Worm (Caenorhabditis elegans) whole organism, young adult: ENCODE data around the gene spp-27.

Experiments
- F37B4.10 ChIP-seq: fragments of 200-800 bp; sonication (Bioruptor generic); IDR thresholded peaks from 2 replicates; pipeline ENCODE4 v1.3.6; 2022; ENCODE audit warnings: missing genetic modification characterization, missing compliant biosample characterization
- F49E8.2 ChIP-seq: sonication (generic microtip); optimal IDR thresholded peaks from 3 replicates; lab custom pipeline; 2017; ENCODE audit warnings: missing genetic modification characterization, mild to moderate bottlenecking, missing compliant biosample characterization, antibody characterized with exemption, moderate library complexity; ENCODE audit not compliant: insufficient read depth
- T07F8.4 ChIP-seq: sonication (generic microtip); optimal IDR thresholded peaks from 2 replicates; lab custom pipeline; 2016; ENCODE audit warnings: mild to moderate bottlenecking, missing genetic modification characterization, moderate library complexity, missing compliant biosample characterization
- Y56A3A.18 ChIP-seq: fragments of 200-800 bp; sonication (Bioruptor generic); IDR thresholded peaks from 2 replicates; pipeline ENCODE4 v1.3.6; 2022; ENCODE audit warnings: missing genetic modification reagents, missing genetic modification characterization, missing compliant biosample characterization
- ccch-3 ChIP-seq: fragments of 200-800 bp; sonication (Bioruptor generic); optimal IDR thresholded peaks from 2 replicates; lab custom pipeline; 2018; ENCODE audit warnings: mild to moderate bottlenecking, missing genetic modification characterization, missing compliant biosample characterization
- efl-1 ChIP-seq: fragments of 150-350 bp; optimal IDR thresholded peaks from 2 replicates; lab custom pipeline; 2014; ENCODE audit warnings: missing biosample characterization, missing genetic modification reagents, missing genetic modification characterization
- egrh-3 ChIP-seq: fragments of 200-800 bp; sonication (Bioruptor generic); IDR thresholded peaks from 2 replicates; pipeline ENCODE4 v1.3.6; 2022; ENCODE audit warnings: missing genetic modification reagents, missing genetic modification characterization, missing compliant biosample characterization
- gei-17 ChIP-seq: fragments of 200-800 bp; sonication (Bioruptor generic); optimal IDR thresholded peaks from 2 replicates; lab custom pipeline; 2018; ENCODE audit warnings: mild to moderate bottlenecking, missing genetic modification characterization, missing compliant biosample characterization
- hrde-1 ChIP-seq: sonication (generic microtip); optimal IDR thresholded peaks from 2 replicates; lab custom pipeline; 2016; ENCODE audit warnings: missing genetic modification characterization, mild to moderate bottlenecking, missing compliant biosample characterization, moderate library complexity, missing genotype, missing genetic modification reagents, borderline replicate concordance
- mes-4 ChIP-seq: sonication (generic microtip); optimal IDR thresholded peaks from 2 replicates; lab custom pipeline; 2016; ENCODE audit warnings: missing genotype, missing genetic modification characterization, missing compliant biosample characterization
- nhr-80 ChIP-seq: sonication (generic microtip); optimal IDR thresholded peaks from 2 replicates; lab custom pipeline; 2016; ENCODE audit warnings: missing genetic modification characterization, missing compliant biosample characterization
- nhr-90 ChIP-seq: sonication (generic microtip); optimal IDR thresholded peaks from 2 replicates; lab custom pipeline; 2016; ENCODE audit warnings: missing genotype, mild to moderate bottlenecking, missing genetic modification characterization, missing compliant biosample characterization
- pha-4 ChIP-seq: fragments of 150-350 bp; sonication (generic microtip); optimal IDR thresholded peaks from 2 replicates; lab custom pipeline; 2014; ENCODE audit warnings: missing biosample characterization, missing genetic modification reagents, missing genetic modification characterization

DNA sequence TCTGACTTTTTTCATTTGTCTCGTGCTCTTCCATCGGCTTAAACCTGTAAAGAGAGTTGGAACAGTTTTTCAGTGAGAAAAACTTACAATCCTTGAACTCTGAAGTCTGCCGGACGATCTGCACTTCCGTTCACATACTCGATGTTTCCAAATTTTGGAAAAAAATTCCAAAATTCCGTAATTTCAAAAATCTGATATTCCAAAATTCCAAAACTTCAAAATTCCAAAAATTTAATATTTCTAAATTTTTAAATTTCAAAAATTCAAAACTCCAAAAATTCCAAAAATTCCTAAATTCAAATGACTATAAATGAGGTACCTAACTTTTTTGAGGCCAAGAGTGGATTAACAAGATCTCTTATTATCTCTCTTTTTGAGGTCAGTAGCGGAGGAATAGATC, 19.6 kb upstream of the spp-27 start, which contains the start of gene EGAP9.4:
- no peak for TF ChIP-seq T07F8.4
- TF ChIP-seq Y56A3A.18: no peak
- no peak for TF ChIP-seq hrde-1 (tag; lab: Kevin White, UChicago)
- TF ChIP-seq egrh-3: no peak
- TF ChIP-seq pha-4 (tag; lab: Kevin White, UChicago): no peak
- TF ChIP-seq efl-1 (GFP tag; lab: Kevin White, UChicago): no peak
- no peak for TF ChIP-seq nhr-90
- TF ChIP-seq mes-4 (tag; lab: Kevin White, UChicago): no peak
- no peak for TF ChIP-seq gei-17
- no peak for TF ChIP-seq F49E8.2 (tag; lab: Kevin White, UChicago)
- TF ChIP-seq ccch-3 (GFP tag; lab: Kevin White, UChicago): no peak
- no peak for TF ChIP-seq F37B4.10 (GFP tag; lab: Robert Waterston, UW)
- no peak for TF ChIP-seq nhr-80 (tag; lab: Kevin White, UChicago)
